Worm (Caenorhabditis elegans) whole organism, midembryonic: ENCODE data around the gene srlf-20.

Source experiments
- cog-1 ChIP-seq: sonication (generic microtip); optimal IDR thresholded peaks from 2 replicates; lab custom pipeline; 2016; ENCODE audit warnings: missing genetic modification characterization, missing compliant biosample characterization
- med-1 ChIP-seq: sonication (generic microtip); optimal IDR thresholded peaks from 2 replicates; lab custom pipeline; 2017; ENCODE audit warnings: missing genetic modification characterization, mild to moderate bottlenecking, missing compliant biosample characterization, antibody characterized with exemption, missing genetic modification reagents; ENCODE audit not compliant: insufficient read depth
- ztf-23 ChIP-seq: fragments of 200-800 bp; sonication (Bioruptor generic); IDR thresholded peaks from 2 replicates; pipeline ENCODE4 v1.3.6; 2022; ENCODE audit warnings: missing genetic modification reagents, missing genetic modification characterization, missing compliant biosample characterization

DNA sequence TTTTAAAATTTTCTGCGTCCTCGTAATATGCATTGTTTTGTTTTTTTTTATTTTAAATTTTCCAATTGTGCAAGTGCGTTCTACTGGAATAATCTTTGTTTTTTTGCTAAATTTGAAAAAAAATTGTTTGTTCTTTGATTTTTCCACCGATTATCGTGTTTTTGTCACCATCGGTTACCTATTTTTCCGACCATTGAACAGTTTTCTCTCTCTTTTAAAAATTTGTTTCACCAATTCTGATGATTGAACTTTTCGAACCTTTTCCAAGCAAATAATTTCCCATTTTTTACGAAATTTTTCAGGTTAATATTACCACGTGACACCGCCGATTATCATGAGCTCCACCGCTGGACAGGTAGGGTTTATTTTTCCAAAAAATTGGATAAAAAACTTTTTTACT, 17.7 kb downstream of the srlf-20 start, which contains the start of gene adh-5:
- TF ChIP-seq cog-1 (no peak), med-1 (no peak), ztf-23 (GFP tag; lab: Robert Waterston, UW) (no peak)
